Worm (Caenorhabditis elegans): ENCODE data around the gene Y69A2AR.28.

Y69A2AR.28 gene

DNA sequence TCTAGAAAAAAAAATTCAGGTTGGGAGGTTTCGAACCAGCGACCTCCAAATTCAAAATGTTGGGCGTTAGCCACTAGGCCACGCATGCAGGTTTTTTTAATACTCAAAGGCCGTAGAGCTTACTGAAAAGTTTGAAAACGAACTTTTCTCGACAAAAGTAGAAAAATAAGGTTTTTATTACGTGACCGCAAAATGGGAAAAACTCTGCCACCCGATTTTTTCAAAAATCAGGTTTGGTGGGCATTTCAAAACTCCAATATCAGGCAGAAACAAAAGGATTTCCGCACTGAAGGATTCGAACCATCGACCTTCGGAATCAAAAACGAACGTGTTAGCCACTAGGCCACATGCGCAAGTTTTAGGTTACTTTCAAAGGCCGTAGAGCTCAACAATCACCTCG lies 45.9 kb upstream of the Y69A2AR.28 start:
- TF ChIP-seq nhr-20 (tag; optimal IDR thresholded peaks at IDR 0.05), result no peak
- no peak for TF ChIP-seq mef-2 (tag; optimal IDR thresholded peaks at IDR 0.05)
- TF ChIP-seq mep-1 (tag; optimal IDR thresholded peaks at IDR 0.05), result no peak
- no peak for TF ChIP-seq C34B4.2 (tag; optimal IDR thresholded peaks at IDR 0.05)
- TF ChIP-seq sptf-1 (tag; optimal IDR thresholded peaks at IDR 0.05), result no peak
- no peak for TF ChIP-seq vab-15 (tag; optimal IDR thresholded peaks at IDR 0.05)
- TF ChIP-seq lin-13 (GFP tag; optimal IDR thresholded peaks at IDR 0.05), result no peak
- TF ChIP-seq elt-2 (tag; optimal IDR thresholded peaks at IDR 0.05), result no peak
- TF ChIP-seq dsc-1 (tag; optimal IDR thresholded peaks at IDR 0.05), result no peak
- no peak for TF ChIP-seq ets-5 (GFP tag; IDR thresholded peaks at IDR 0.05)
- no peak for TF ChIP-seq lin-35 (GFP tag; optimal IDR thresholded peaks at IDR 0.05)
- TF ChIP-seq fos-1 (tag; optimal IDR thresholded peaks at IDR 0.05), result no peak
- no peak for TF ChIP-seq lsy-2 (tag; optimal IDR thresholded peaks at IDR 0.05)
- TF ChIP-seq lin-39 (tag; optimal IDR thresholded peaks at IDR 0.05), result no peak
- no peak for TF ChIP-seq nhr-47 (tag; optimal IDR thresholded peaks at IDR 0.05)
- TF ChIP-seq blmp-1 (tag; optimal IDR thresholded peaks at IDR 0.05), result no peak

- TF ChIP-seq lin-13 (GFP tag; optimal IDR thresholded peaks at IDR 0.05) (no peak), grh-1 (GFP tag; IDR thresholded peaks at IDR 0.05) (no peak), nhr-76 (tag; optimal IDR thresholded peaks at IDR 0.05) (no peak), efl-1 (optimal IDR thresholded peaks at IDR 0.05) (peak in 1 of 2 experiments; percentile 15), efl-1 (GFP tag; optimal IDR thresholded peaks at IDR 0.05 in 1 of 2) (no peak), rnt-1 (tag; optimal IDR thresholded peaks at IDR 0.05) (peak; percentile 12), hlh-4 (tag; optimal IDR thresholded peaks at IDR 0.05) (no peak), snu-23 (GFP tag; optimal IDR thresholded peaks at IDR 0.05) (peak; percentile 11), C04F5.9 (tag; optimal IDR thresholded peaks at IDR 0.05) (no peak), unc-30 (tag; optimal IDR thresholded peaks at IDR 0.05) (no peak)
Observed at ce11 chrIV:2657307-2657706, 44.4 kb upstream of the Y69A2AR.28 start.

- TF ChIP-seq alr-1 (tag; optimal IDR thresholded peaks at IDR 0.05; ENCODE audit: borderline replicate concordance), result no peak
- TF ChIP-seq pax-3 (tag; optimal IDR thresholded peaks at IDR 0.05), result no peak
- TF ChIP-seq nhr-71 (tag; optimal IDR thresholded peaks at IDR 0.05), result peak; percentile 6
- peak; percentile 74 for TF ChIP-seq ceh-63 (GFP tag; optimal IDR thresholded peaks at IDR 0.05)
- TF ChIP-seq dpl-1 (GFP tag; optimal IDR thresholded peaks at IDR 0.05), result peak in 1 of 3 experiments; percentile 22
- peak; percentile 75 for TF ChIP-seq lin-14 (GFP tag; optimal IDR thresholded peaks at IDR 0.05)
- no peak for TF ChIP-seq vab-15 (tag; optimal IDR thresholded peaks at IDR 0.05)
Observed at ce11 chrIV:2656400-2657139, 43.7 kb upstream of the Y69A2AR.28 start.

DNA sequence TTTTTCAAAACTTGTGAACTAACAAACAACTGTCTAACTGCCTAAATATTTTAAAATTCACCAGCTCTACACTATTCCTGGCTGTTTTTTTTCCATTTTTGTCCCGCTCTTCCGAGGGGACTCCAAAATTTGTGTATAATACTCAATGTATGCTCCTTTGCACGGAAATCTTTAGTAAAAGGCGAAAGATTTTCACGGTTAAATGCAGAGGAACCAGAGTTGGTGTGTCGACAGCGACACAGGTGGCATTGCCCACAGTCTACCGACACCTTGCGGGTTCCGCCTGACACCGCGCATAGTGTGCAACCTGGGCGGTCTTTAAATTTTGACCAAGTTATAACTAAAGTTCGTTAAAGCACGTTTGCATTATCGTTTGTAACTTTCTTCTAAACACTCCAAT lies 42.1 kb upstream of the Y69A2AR.28 start:
- TF ChIP-seq tbx-2 (tag; optimal IDR thresholded peaks at IDR 0.05), result no peak
- peak; percentile 17 for TF ChIP-seq snpc-4 (tag; optimal IDR thresholded peaks at IDR 0.05)
- no peak for TF ChIP-seq C04F5.9 (tag; optimal IDR thresholded peaks at IDR 0.05)
- no peak for TF ChIP-seq pag-3 (tag; optimal IDR thresholded peaks at IDR 0.05; ENCODE audit: borderline replicate concordance, insufficient read depth)
- TF ChIP-seq irx-1 (tag; optimal IDR thresholded peaks at IDR 0.05), result no peak
- no peak for TF ChIP-seq nhr-85 (tag)
- TF ChIP-seq vab-15 (tag; optimal IDR thresholded peaks at IDR 0.05), result no peak
- TF ChIP-seq unc-130 (tag; optimal IDR thresholded peaks at IDR 0.05), result no peak
- TF ChIP-seq isw-1 (GFP tag; IDR thresholded peaks at IDR 0.05), result no peak
